Comparison of ENCODE assay signal across 3 worm cellular contexts in the genomic region with DNA sequence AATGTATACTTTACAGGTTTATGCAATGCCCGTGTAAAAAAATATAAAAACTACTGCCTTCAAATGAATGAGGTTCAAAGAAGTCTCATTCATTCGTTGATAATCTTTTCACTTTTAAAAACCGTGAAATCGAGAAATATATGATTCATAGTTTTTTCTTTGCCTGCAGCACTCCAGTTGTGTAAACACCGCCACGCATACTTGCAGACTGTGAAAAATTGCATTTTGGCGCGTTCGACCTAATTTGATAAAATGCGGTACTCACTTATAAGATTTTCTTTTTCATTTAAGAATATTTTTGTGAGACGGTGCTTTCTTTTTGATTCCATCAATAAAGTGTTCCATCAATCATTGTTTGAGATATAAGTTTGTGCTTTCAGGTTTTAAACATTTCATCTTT.
TF ChIP-seq lines count a peak whose summit lies in the region.

No protein-coding gene starts in this region.

TF ChIP-seq in whole organism, L1 larva, 84 proteins besides CTCF, POLR2A, EP300 and RAD21 (continued from another document and continues in another):
- no peak for TF ChIP-seq ama-1 (optimal IDR thresholded peaks at IDR 0.05; lab: Kevin White, UChicago)
- peak; percentile 21 for TF ChIP-seq tbx-2 (tag; optimal IDR thresholded peaks at IDR 0.05; lab: Kevin White, UChicago)
- TF ChIP-seq irx-1 (tag; optimal IDR thresholded peaks at IDR 0.05; lab: Kevin White, UChicago) = no peak
- TF ChIP-seq nhr-77 (tag; optimal IDR thresholded peaks at IDR 0.05; lab: Kevin White, UChicago) = no peak
- no peak for TF ChIP-seq zag-1 (tag; optimal IDR thresholded peaks at IDR 0.05; lab: Kevin White, UChicago)
- TF ChIP-seq pqm-1 (tag; optimal IDR thresholded peaks at IDR 0.05; lab: Kevin White, UChicago) = no peak
- TF ChIP-seq C16A3.4 (tag; optimal IDR thresholded peaks at IDR 0.05; lab: Kevin White, UChicago) = peak; percentile 46
- peak; percentile 20 to 58 for TF ChIP-seq lsy-2 (tag; optimal IDR thresholded peaks at IDR 0.05; lab: Kevin White, UChicago)
- TF ChIP-seq efl-3 (GFP tag; optimal IDR thresholded peaks at IDR 0.05; lab: Kevin White, UChicago) = no peak
- peak; percentile 50 for TF ChIP-seq nhr-20 (tag; optimal IDR thresholded peaks at IDR 0.05; lab: Kevin White, UChicago)
- TF ChIP-seq ceh-8 (GFP tag; optimal IDR thresholded peaks at IDR 0.05; lab: Kevin White, UChicago) = no peak
- 0 out of 2 replicates have a peak, but pooled peaks have one; percentile 4 for TF ChIP-seq nhr-19 (GFP tag; conservative IDR thresholded peaks at IDR 0.05; lab: Robert Waterston, UW)
- no peak for TF ChIP-seq fkh-4 (tag; optimal IDR thresholded peaks at IDR 0.05; lab: Kevin White, UChicago; ENCODE audit: borderline replicate concordance)
- TF ChIP-seq pax-3 (tag; optimal IDR thresholded peaks at IDR 0.05; lab: Kevin White, UChicago) = no peak
- no peak for TF ChIP-seq nhr-11 (tag; optimal IDR thresholded peaks at IDR 0.05; lab: Kevin White, UChicago)
- TF ChIP-seq xbp-1 (tag; optimal IDR thresholded peaks at IDR 0.05; lab: Kevin White, UChicago) = peak; percentile 32
- TF ChIP-seq hlh-17 (GFP tag; optimal IDR thresholded peaks at IDR 0.05; lab: Kevin White, UChicago; ENCODE audit: borderline replicate concordance) = no peak
- no peak for TF ChIP-seq zip-4 (GFP tag; optimal IDR thresholded peaks at IDR 0.05; lab: Kevin White, UChicago)
- TF ChIP-seq lin-39 (tag; optimal IDR thresholded peaks at IDR 0.05; lab: Kevin White, UChicago) = no peak
- TF ChIP-seq mep-1 (tag; optimal IDR thresholded peaks at IDR 0.05; lab: Kevin White, UChicago) = peak; percentile 69
- peak; percentile 14 for TF ChIP-seq rnt-1 (tag; optimal IDR thresholded peaks at IDR 0.05; lab: Kevin White, UChicago)
- TF ChIP-seq snpc-4 (tag; optimal IDR thresholded peaks at IDR 0.05; lab: Kevin White, UChicago) = no peak
- no peak for TF ChIP-seq ceh-88 (GFP tag; IDR thresholded peaks at IDR 0.05; lab: Robert Waterston, UW)
- TF ChIP-seq lin-35 (GFP tag; optimal IDR thresholded peaks at IDR 0.05; lab: Kevin White, UChicago) = peak; percentile 26 to 80
- no peak for TF ChIP-seq C34B4.2 (tag; optimal IDR thresholded peaks at IDR 0.05; lab: Kevin White, UChicago)
- no peak for TF ChIP-seq egl-27 (tag; optimal IDR thresholded peaks at IDR 0.05; lab: Kevin White, UChicago)
- TF ChIP-seq mdl-1 (tag; optimal IDR thresholded peaks at IDR 0.05; lab: Kevin White, UChicago) = peak in 1 of 2 experiments; percentile 32
- TF ChIP-seq aly-2 (tag; optimal IDR thresholded peaks at IDR 0.05; lab: Kevin White, UChicago) = no peak
- peak; percentile 31 for TF ChIP-seq nhr-47 (tag; optimal IDR thresholded peaks at IDR 0.05; lab: Kevin White, UChicago)
- peak; percentile 33 to 58 for TF ChIP-seq efl-1 (optimal IDR thresholded peaks at IDR 0.05; lab: Kevin White, UChicago)
- TF ChIP-seq efl-1 (GFP tag; optimal IDR thresholded peaks at IDR 0.05 in 1 of 2; lab: Kevin White, UChicago) = peak; percentile 57 to 96
- no peak for TF ChIP-seq ces-1 (GFP tag; optimal IDR thresholded peaks at IDR 0.05; lab: Kevin White, UChicago)
- TF ChIP-seq tlp-1 (tag; optimal IDR thresholded peaks at IDR 0.05; lab: Kevin White, UChicago) = no peak
- peak; percentile 84 for TF ChIP-seq F16B12.6 (tag; optimal IDR thresholded peaks at IDR 0.05; lab: Kevin White, UChicago)
- peak in 2 of 6 experiments; percentile 0 to 26 for TF ChIP-seq elt-3 (tag; optimal IDR thresholded peaks at IDR 0.05; lab: Kevin White, UChicago)
- no peak for TF ChIP-seq unc-98 (GFP tag; IDR thresholded peaks at IDR 0.05; lab: Robert Waterston, UW)
- TF ChIP-seq sup-37 (GFP tag; optimal IDR thresholded peaks at IDR 0.05; lab: Kevin White, UChicago) = no peak
- TF ChIP-seq sptf-1 (tag; optimal IDR thresholded peaks at IDR 0.05; lab: Kevin White, UChicago) = no peak
- TF ChIP-seq mab-9 (GFP tag; IDR thresholded peaks at IDR 0.05; lab: Robert Waterston, UW) = no peak
- TF ChIP-seq egl-13 (tag; optimal IDR thresholded peaks at IDR 0.05; lab: Kevin White, UChicago) = no peak
- TF ChIP-seq unc-130 (tag; optimal IDR thresholded peaks at IDR 0.05; lab: Kevin White, UChicago) = peak; percentile 21
- TF ChIP-seq snu-23 (GFP tag; optimal IDR thresholded peaks at IDR 0.05; lab: Kevin White, UChicago) = peak; percentile 63
- TF ChIP-seq sox-4 (tag; optimal IDR thresholded peaks at IDR 0.05; lab: Kevin White, UChicago) = no peak

TF ChIP-seq in whole organism, L2 larva, 48 proteins besides CTCF, POLR2A, EP300 and RAD21 (continued from another document):
- TF ChIP-seq unc-55 (GFP tag; optimal IDR thresholded peaks at IDR 0.05; lab: Kevin White, UChicago) (peak; percentile 74), ZK546.5 (tag; optimal IDR thresholded peaks at IDR 0.05; lab: Kevin White, UChicago) (no peak), zag-1 (tag; optimal IDR thresholded peaks at IDR 0.05; lab: Kevin White, UChicago) (no peak), nhr-11 (tag; optimal IDR thresholded peaks at IDR 0.05; lab: Kevin White, UChicago) (no peak), peb-1 (tag; optimal IDR thresholded peaks at IDR 0.05; lab: Kevin White, UChicago) (no peak), nhr-237 (tag; optimal IDR thresholded peaks at IDR 0.05; lab: Kevin White, UChicago) (no peak), ceh-82 (tag; optimal IDR thresholded peaks at IDR 0.05; lab: Kevin White, UChicago) (no peak), blmp-1 (tag; optimal IDR thresholded peaks at IDR 0.05; lab: Kevin White, UChicago; ENCODE audit: insufficient read depth) (peak; percentile 30), C34F6.9 (tag; optimal IDR thresholded peaks at IDR 0.05; lab: Kevin White, UChicago) (peak; percentile 33), alr-1 (tag; optimal IDR thresholded peaks at IDR 0.05; lab: Kevin White, UChicago) (no peak), R02D3.7 (tag; optimal IDR thresholded peaks at IDR 0.05; lab: Kevin White, UChicago) (no peak), lin-11 (tag; optimal IDR thresholded peaks at IDR 0.05; lab: Kevin White, UChicago) (no peak), gmeb-1 (tag; optimal IDR thresholded peaks at IDR 0.05; lab: Kevin White, UChicago) (peak; percentile 48), ceh-16 (tag; optimal IDR thresholded peaks at IDR 0.05; lab: Kevin White, UChicago) (no peak)

TF ChIP-seq in whole organism, L4 larva, 104 proteins besides CTCF, POLR2A, EP300 and RAD21 (continued from another document):
- TF ChIP-seq zip-2 (tag; optimal IDR thresholded peaks at IDR 0.05; lab: Kevin White, UChicago) (no peak), ZK337.2 (GFP tag; IDR thresholded peaks at IDR 0.05; lab: Robert Waterston, UW) (no peak), mdt-29 (GFP tag; IDR thresholded peaks at IDR 0.05; lab: Robert Waterston, UW) (no peak), tra-1 (GFP tag; IDR thresholded peaks at IDR 0.05; lab: Robert Waterston, UW) (no peak), dve-1 (tag; optimal IDR thresholded peaks at IDR 0.05; lab: Kevin White, UChicago; ENCODE audit: insufficient read depth) (no peak), unc-130 (GFP tag; optimal IDR thresholded peaks at IDR 0.05; lab: Kevin White, UChicago) (no peak), lsy-2 (tag; optimal IDR thresholded peaks at IDR 0.05; lab: Kevin White, UChicago) (no peak), F26F4.8 (GFP tag; conservative IDR thresholded peaks at IDR 0.05; lab: Robert Waterston, UW) (no peak), dmd-8 (GFP tag; IDR thresholded peaks at IDR 0.05; lab: Robert Waterston, UW) (no peak), daf-12 (tag; optimal IDR thresholded peaks at IDR 0.05; lab: Kevin White, UChicago) (no peak), snpc-4 (tag; optimal IDR thresholded peaks at IDR 0.05; lab: Kevin White, UChicago) (no peak), Y48G9A.11 (GFP tag; IDR thresholded peaks at IDR 0.05; lab: Robert Waterston, UW) (no peak), hlh-30 (tag; optimal IDR thresholded peaks at IDR 0.05; lab: Kevin White, UChicago; ENCODE audit: insufficient read depth) (peak; percentile 5), lin-1 (GFP tag; IDR thresholded peaks at IDR 0.05; lab: Robert Waterston, UW) (no peak), lir-3 (tag; optimal IDR thresholded peaks at IDR 0.05; lab: Kevin White, UChicago) (no peak), pqm-1 (tag; optimal IDR thresholded peaks at IDR 0.05; lab: Kevin White, UChicago) (no peak), mep-1 (tag; optimal IDR thresholded peaks at IDR 0.05; lab: Kevin White, UChicago) (peak; percentile 60), F49E8.2 (tag; optimal IDR thresholded peaks at IDR 0.05; lab: Kevin White, UChicago; ENCODE audit: borderline replicate concordance) (no peak), ces-1 (GFP tag; optimal IDR thresholded peaks at IDR 0.05; lab: Kevin White, UChicago) (peak; percentile 17), ceh-32 (tag; optimal IDR thresholded peaks at IDR 0.05; lab: Kevin White, UChicago; ENCODE audit: poor library complexity) (no peak), mxl-3 (GFP tag; optimal IDR thresholded peaks at IDR 0.05; lab: Kevin White, UChicago) (no peak), Y105C5A.15 (GFP tag; IDR thresholded peaks at IDR 0.05; lab: Robert Waterston, UW) (no peak), T20F7.1 (GFP tag; optimal IDR thresholded peaks at IDR 0.05; lab: Kevin White, UChicago) (no peak), zfp-2 (tag; optimal IDR thresholded peaks at IDR 0.05; lab: Kevin White, UChicago) (no peak), hmg-1.1 (GFP tag; IDR thresholded peaks at IDR 0.05; lab: Robert Waterston, UW) (peak; percentile 56), nhr-10 (tag; optimal IDR thresholded peaks at IDR 0.05; lab: Kevin White, UChicago) (no peak), R02D3.7 (tag; optimal IDR thresholded peaks at IDR 0.05; lab: Kevin White, UChicago) (no peak), nhr-48 (tag; optimal IDR thresholded peaks at IDR 0.05; lab: Kevin White, UChicago) (no peak), mes-2 (tag; optimal IDR thresholded peaks at IDR 0.05; lab: Kevin White, UChicago; ENCODE audit: poor library complexity, severe bottlenecking) (no peak), aly-2 (tag; optimal IDR thresholded peaks at IDR 0.05; lab: Kevin White, UChicago) (no peak), daf-8 (GFP tag; IDR thresholded peaks at IDR 0.05; lab: Robert Waterston, UW) (no peak), daf-16 (GFP tag; optimal IDR thresholded peaks at IDR 0.05; lab: Kevin White, UChicago) (no peak), daf-16 (tag; optimal IDR thresholded peaks at IDR 0.05; lab: Kevin White, UChicago) (peak; percentile 36), hlh-11 (tag; optimal IDR thresholded peaks at IDR 0.05; lab: Kevin White, UChicago) (no peak), zag-1 (tag; optimal IDR thresholded peaks at IDR 0.05; lab: Kevin White, UChicago) (no peak), skn-1 (tag; optimal IDR thresholded peaks at IDR 0.05; lab: Kevin White, UChicago) (no peak)
